Worm (Caenorhabditis elegans) whole organism, L4 larva: ENCODE results near the gene F55H2.5.

ENCODE experiments used
- F26F4.8 ChIP-seq: fragments of 200-800 bp; sonication (Bioruptor generic); conservative IDR thresholded peaks from 2 replicates; pipeline ENCODE4 v1.3.6; 2022; ENCODE audit warnings: missing genetic modification characterization, missing compliant biosample characterization
- R02D3.7 ChIP-seq: fragments of 150-350 bp; sonication (generic microtip); optimal IDR thresholded peaks from 3 replicates; lab custom pipeline; 2014; ENCODE audit warnings: missing biosample characterization, missing genetic modification characterization
- T20F7.1 ChIP-seq: fragments of 200-800 bp; sonication (Bioruptor generic); optimal IDR thresholded peaks from 2 replicates; lab custom pipeline; 2018; ENCODE audit warnings: mild to moderate bottlenecking, missing genetic modification characterization, missing compliant biosample characterization
- Y48G9A.11 ChIP-seq: fragments of 200-800 bp; sonication (Bioruptor generic); IDR thresholded peaks from 2 replicates; pipeline ENCODE4 v1.3.6; 2022; ENCODE audit warnings: missing genetic modification reagents, missing genetic modification characterization, missing compliant biosample characterization
- aha-1 ChIP-seq: fragments of 150-350 bp; peaks from one replicate; lab custom pipeline; 2014; ENCODE audit warnings: missing biosample characterization, missing genetic modification characterization
- aly-2 ChIP-seq: sonication (generic microtip); optimal IDR thresholded peaks from 2 replicates; lab custom pipeline; 2018; ENCODE audit warnings: missing biosample characterization, missing genetic modification characterization
- ama-1 ChIP-seq: fragments of 150-350 bp; optimal IDR thresholded peaks from 2 replicates; lab custom pipeline; 2014; ENCODE audit warnings: inconsistent platforms, mixed read lengths
- attf-4 ChIP-seq: sonication (generic microtip); optimal IDR thresholded peaks from 3 replicates; lab custom pipeline; 2017; ENCODE audit warnings: missing biosample characterization, missing genetic modification characterization
- ceh-20 ChIP-seq: fragments of 200-800 bp; sonication (Bioruptor generic); IDR thresholded peaks from 2 replicates; pipeline ENCODE4 v1.3.6; 2022; ENCODE audit warnings: missing genetic modification reagents, missing genetic modification characterization, missing compliant biosample characterization
- ceh-28 ChIP-seq: fragments of 150-350 bp; optimal IDR thresholded peaks from 2 replicates; lab custom pipeline; 2014; ENCODE audit warnings: missing biosample characterization, missing genetic modification reagents, missing genetic modification characterization
- ceh-44 ChIP-seq: fragments of 200-800 bp; sonication (Bioruptor generic); IDR thresholded peaks from 2 replicates; pipeline ENCODE4 v1.3.6; 2022; ENCODE audit warnings: missing genetic modification reagents, missing genetic modification characterization, missing compliant biosample characterization
- ceh-82 ChIP-seq: sonication (generic microtip); optimal IDR thresholded peaks from 2 replicates; lab custom pipeline; 2017; ENCODE audit warnings: missing biosample characterization, missing genetic modification characterization
- ctbp-1 ChIP-seq: fragments of 200-800 bp; sonication (Bioruptor generic); IDR thresholded peaks from 2 replicates; pipeline ENCODE4 v1.3.6; 2022; ENCODE audit warnings: missing genetic modification reagents, missing genetic modification characterization, missing compliant biosample characterization
- daf-16 ChIP-seq, 3 experiments: sonication (generic microtip); optimal IDR thresholded peaks; 2 replicates each; lab custom pipeline; 2016 to 2017; ENCODE audit warnings: missing genetic modification characterization in 3 of 3, missing genetic modification reagents in 3 of 3, mild to moderate bottlenecking in 2 of 3, missing compliant biosample characterization in 2 of 3, missing biosample characterization in 1 of 3, moderate library complexity in 1 of 3
- daf-19 ChIP-seq: fragments of 200-800 bp; sonication (Bioruptor generic); conservative IDR thresholded peaks from 2 replicates; pipeline ENCODE4 v1.3.6; 2022; ENCODE audit warnings: missing genetic modification characterization, missing compliant biosample characterization
- daf-8 ChIP-seq: fragments of 200-800 bp; sonication (Bioruptor generic); IDR thresholded peaks from 2 replicates; pipeline ENCODE4 v1.3.6; 2022; ENCODE audit warnings: missing genetic modification characterization, missing compliant biosample characterization
- dmd-6 ChIP-seq: fragments of 200-800 bp; sonication (Bioruptor generic); IDR thresholded peaks from 2 replicates; pipeline ENCODE4 v1.3.6; 2022; ENCODE audit warnings: missing genetic modification reagents, missing genetic modification characterization, missing compliant biosample characterization
- dmd-8 ChIP-seq: fragments of 200-800 bp; sonication (Bioruptor generic); IDR thresholded peaks from 2 replicates; pipeline ENCODE4 v1.3.6; 2022; ENCODE audit warnings: missing genetic modification characterization, missing compliant biosample characterization
- dmd-9 ChIP-seq: fragments of 200-800 bp; sonication (Bioruptor generic); IDR thresholded peaks from 2 replicates; pipeline ENCODE4 v1.3.6; 2022; ENCODE audit warnings: missing genetic modification reagents, missing genetic modification characterization, missing compliant biosample characterization
- dpl-1 ChIP-seq: fragments of 150-350 bp; optimal IDR thresholded peaks from 2 replicates; lab custom pipeline; 2014; ENCODE audit warnings: missing biosample characterization, missing genetic modification reagents, missing genetic modification characterization
- duxl-1 ChIP-seq: sonication (generic microtip); optimal IDR thresholded peaks from 2 replicates; lab custom pipeline; 2016; ENCODE audit warnings: mild to moderate bottlenecking, missing genetic modification characterization, moderate library complexity, missing compliant biosample characterization; ENCODE audit not compliant: poor library complexity
- fkh-10 ChIP-seq: fragments of 150-350 bp; optimal IDR thresholded peaks from 2 replicates; lab custom pipeline; 2014; ENCODE audit warnings: missing biosample characterization, missing genetic modification reagents, missing genetic modification characterization
- gei-8 ChIP-seq: fragments of 200-800 bp; sonication (Bioruptor generic); optimal IDR thresholded peaks from 2 replicates; lab custom pipeline; 2018; ENCODE audit warnings: mild to moderate bottlenecking, missing genetic modification characterization, missing compliant biosample characterization
- hif-1 ChIP-seq, 2 experiments: sonication (generic microtip); optimal IDR thresholded peaks; 2 replicates each; lab custom pipeline; 2016 to 2017; ENCODE audit warnings: missing compliant biosample characterization in 2 of 2, missing genetic modification characterization in 2 of 2, missing genetic modification reagents in 2 of 2, missing genotype in 2 of 2, mild to moderate bottlenecking in 1 of 2
- hlh-30 ChIP-seq: sonication (generic microtip); optimal IDR thresholded peaks from 2 replicates; lab custom pipeline; 2017; ENCODE audit warnings: antibody characterized with exemption, mild to moderate bottlenecking, missing genetic modification characterization, missing compliant biosample characterization; ENCODE audit not compliant: insufficient read depth
- hmg-1.1 ChIP-seq: fragments of 200-800 bp; sonication (Bioruptor generic); IDR thresholded peaks from 2 replicates; pipeline ENCODE4 v1.3.6; 2022; ENCODE audit warnings: missing genetic modification reagents, missing genetic modification characterization, missing compliant biosample characterization
- lin-13 ChIP-seq: fragments of 150-350 bp; optimal IDR thresholded peaks from 2 replicates; lab custom pipeline; 2014; ENCODE audit warnings: missing biosample characterization, missing genetic modification reagents, missing genetic modification characterization
- lin-29 ChIP-seq: fragments of 200-800 bp; sonication (Bioruptor generic); IDR thresholded peaks from 2 replicates; pipeline ENCODE4 v1.3.6; 2022; ENCODE audit warnings: missing genetic modification reagents, missing genetic modification characterization, missing compliant biosample characterization
- lin-38 ChIP-seq: fragments of 200-800 bp; sonication (Bioruptor generic); IDR thresholded peaks from 2 replicates; pipeline ENCODE4 v1.3.6; 2022; ENCODE audit warnings: missing genetic modification reagents, missing genetic modification characterization, missing compliant biosample characterization
- lin-39 ChIP-seq: fragments of 150-350 bp; optimal IDR thresholded peaks from 2 replicates; lab custom pipeline; 2014; ENCODE audit warnings: missing biosample characterization, missing genetic modification reagents, missing genetic modification characterization
- madf-5 ChIP-seq, 2 experiments: fragments of 200-800 bp; sonication (Bioruptor generic); IDR thresholded peaks; 2 replicates each; pipeline ENCODE4 v1.3.6; 2022; ENCODE audit warnings: missing compliant biosample characterization in 2 of 2, missing genetic modification characterization in 2 of 2
- madf-9 ChIP-seq: fragments of 200-800 bp; sonication (Bioruptor generic); conservative IDR thresholded peaks from 2 replicates; pipeline ENCODE4 v1.3.6; 2022; ENCODE audit warnings: missing genetic modification reagents, missing genetic modification characterization, missing compliant biosample characterization
- mep-1 ChIP-seq: fragments of 150-350 bp; sonication (generic microtip); optimal IDR thresholded peaks from 3 replicates; lab custom pipeline; 2014; ENCODE audit warnings: missing biosample characterization, missing genetic modification characterization
- nhr-102 ChIP-seq: sonication (generic microtip); optimal IDR thresholded peaks from 2 replicates; lab custom pipeline; 2016; ENCODE audit warnings: mild to moderate bottlenecking, missing genetic modification characterization, moderate library complexity, missing compliant biosample characterization
- nhr-11 ChIP-seq: fragments of 150-350 bp; optimal IDR thresholded peaks from 2 replicates; lab custom pipeline; 2014; ENCODE audit warnings: missing biosample characterization, missing genetic modification characterization
- nhr-111 ChIP-seq: fragments of 200-800 bp; sonication (Bioruptor generic); optimal IDR thresholded peaks from 2 replicates; lab custom pipeline; 2018; ENCODE audit warnings: mild to moderate bottlenecking, missing genetic modification characterization, missing compliant biosample characterization
- nhr-6 ChIP-seq: fragments of 150-350 bp; optimal IDR thresholded peaks from 2 replicates; lab custom pipeline; 2014; ENCODE audit warnings: missing biosample characterization, missing genetic modification characterization
- php-3 ChIP-seq: fragments of 200-800 bp; sonication (Bioruptor generic); IDR thresholded peaks from 2 replicates; pipeline ENCODE4 v1.3.6; 2022; ENCODE audit warnings: missing genetic modification reagents, missing genetic modification characterization, missing compliant biosample characterization
- pqm-1 ChIP-seq: sonication (generic microtip); optimal IDR thresholded peaks from 2 replicates; lab custom pipeline; 2017; ENCODE audit warnings: missing biosample characterization, missing genetic modification characterization
- set-16 ChIP-seq: fragments of 200-800 bp; sonication (Bioruptor generic); IDR thresholded peaks from 2 replicates; pipeline ENCODE4 v1.3.6; 2022; ENCODE audit warnings: missing genetic modification reagents, missing genetic modification characterization, missing compliant biosample characterization
- skn-1 ChIP-seq: fragments of 150-350 bp; optimal IDR thresholded peaks from 2 replicates; lab custom pipeline; 2014; ENCODE audit warnings: missing biosample characterization, missing genetic modification characterization
- snpc-4 ChIP-seq: fragments of 150-350 bp; optimal IDR thresholded peaks from 2 replicates; lab custom pipeline; 2014; ENCODE audit warnings: missing biosample characterization, missing genetic modification characterization
- spr-1 ChIP-seq: sonication (generic microtip); optimal IDR thresholded peaks from 2 replicates; lab custom pipeline; 2016; ENCODE audit warnings: mild to moderate bottlenecking, missing genetic modification characterization, missing compliant biosample characterization
- spr-3 ChIP-seq: fragments of 200-800 bp; sonication (Bioruptor generic); optimal IDR thresholded peaks from 2 replicates; lab custom pipeline; 2018; ENCODE audit warnings: mild to moderate bottlenecking, missing genetic modification characterization, missing compliant biosample characterization
- unc-130 ChIP-seq: sonication (generic microtip); optimal IDR thresholded peaks from 2 replicates; lab custom pipeline; 2016; ENCODE audit warnings: missing genetic modification reagents, missing genetic modification characterization, missing compliant biosample characterization
- unc-39 ChIP-seq: sonication (generic microtip); optimal IDR thresholded peaks from 2 replicates; lab custom pipeline; 2017; ENCODE audit warnings: missing biosample characterization, missing genetic modification characterization
- vab-7 ChIP-seq: fragments of 200-800 bp; sonication (Bioruptor generic); IDR thresholded peaks from 2 replicates; pipeline ENCODE4 v1.3.6; 2022; ENCODE audit warnings: missing genetic modification reagents, missing genetic modification characterization, missing compliant biosample characterization
- zfp-2 ChIP-seq: sonication (generic microtip); optimal IDR thresholded peaks from 2 replicates; lab custom pipeline; 2016; ENCODE audit warnings: mild to moderate bottlenecking, missing genetic modification characterization, missing compliant biosample characterization
- zip-11 ChIP-seq: fragments of 200-800 bp; sonication (Bioruptor generic); IDR thresholded peaks from 2 replicates; pipeline ENCODE4 v1.3.6; 2022; ENCODE audit warnings: missing genetic modification characterization, missing compliant biosample characterization
- ztf-11 ChIP-seq: fragments of 150-350 bp; optimal IDR thresholded peaks from 2 replicates; lab custom pipeline; 2014; ENCODE audit warnings: missing biosample characterization, missing genetic modification characterization
- ztf-7 ChIP-seq: fragments of 150-350 bp; optimal IDR thresholded peaks from 2 replicates; lab custom pipeline; 2014; ENCODE audit warnings: missing biosample characterization, missing genetic modification characterization

The F55H2.5 gene

DNA sequence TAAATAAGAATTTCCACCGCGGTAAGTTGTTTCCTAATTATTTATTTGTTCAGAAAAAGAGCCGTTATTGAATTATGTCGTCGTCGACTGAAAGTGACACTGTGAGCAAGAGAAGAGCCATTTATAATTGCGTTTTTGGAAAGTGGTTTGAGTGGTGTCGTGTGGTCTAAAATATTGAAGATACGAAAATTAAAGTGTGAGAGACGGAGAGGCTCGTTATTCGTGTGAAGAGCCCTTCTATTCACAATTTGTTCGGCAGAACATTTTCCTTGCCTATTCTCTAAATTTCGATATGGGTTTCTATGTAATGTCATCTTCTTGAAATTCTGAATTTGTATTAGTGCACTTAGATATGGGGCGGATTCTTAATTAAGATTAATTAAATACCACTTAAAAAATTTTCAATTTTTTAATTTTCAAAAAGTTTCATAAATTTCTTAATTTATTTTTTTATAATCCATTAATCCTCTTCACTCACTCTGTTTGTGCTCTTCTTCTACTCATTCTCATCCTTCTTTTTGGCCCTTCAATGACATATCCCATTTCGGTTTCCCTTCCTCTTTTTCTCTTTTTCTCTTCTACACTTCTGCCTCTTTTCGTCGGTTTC is 1.4 kb upstream of the F55H2.5 start (continued):
- TF ChIP-seq zip-11 (no peak), R02D3.7 (tag; lab: Kevin White, UChicago) (no peak), spr-1 (no peak), aha-1 (tag; lab: Kevin White, UChicago) (peak; percentile 15), nhr-102 (tag; lab: Kevin White, UChicago) (peak; percentile 57), unc-39 (tag; lab: Kevin White, UChicago) (no peak), lin-38 (peak; percentile 57), zfp-2 (tag; lab: Kevin White, UChicago) (no peak), daf-19 (GFP tag; lab: Robert Waterston, UW) (no peak), lin-13 (GFP tag; lab: Kevin White, UChicago) (peak; percentile 38), spr-3 (GFP tag; lab: Kevin White, UChicago) (no peak), lin-29 (GFP tag; lab: Robert Waterston, UW) (no peak), hmg-1.1 (GFP tag; lab: Robert Waterston, UW) (0 out of 2 replicates have a peak, but pooled peaks have one; percentile 11), nhr-11 (tag; lab: Kevin White, UChicago) (no peak), ctbp-1 (peak; percentile 55), hlh-30 (tag; lab: Kevin White, UChicago) (no peak), ceh-44 (GFP tag; lab: Robert Waterston, UW) (no peak), madf-9 (GFP tag; lab: Robert Waterston, UW) (no peak), duxl-1 (tag; lab: Kevin White, UChicago) (no peak), fkh-10 (GFP tag; lab: Kevin White, UChicago) (no peak), nhr-111 (GFP tag; lab: Kevin White, UChicago) (peak; percentile 23), unc-130 (GFP tag; lab: Kevin White, UChicago) (no peak), hif-1 (tag; optimal IDR thresholded peaks at IDR 0.05; lab: Kevin White, UChicago) (no peak), ztf-7 (tag; lab: Kevin White, UChicago) (no peak), dmd-8 (no peak), ceh-28 (no peak), ceh-20 (GFP tag; lab: Robert Waterston, UW) (no peak), mep-1 (tag; lab: Kevin White, UChicago) (peak; percentile 42), Y48G9A.11 (0 out of 2 replicates have a peak, but pooled peaks have one; percentile 24), ztf-11 (tag; lab: Kevin White, UChicago) (no peak), gei-8 (GFP tag; lab: Kevin White, UChicago) (no peak), ama-1 (lab: Kevin White, UChicago) (peak; percentile 92), vab-7 (GFP tag; lab: Robert Waterston, UW) (no peak), set-16 (GFP tag; lab: Robert Waterston, UW) (no peak), snpc-4 (tag; lab: Kevin White, UChicago) (no peak), daf-8 (GFP tag; lab: Robert Waterston, UW) (no peak), T20F7.1 (GFP tag; lab: Kevin White, UChicago) (peak; percentile 55), ceh-82 (tag; lab: Kevin White, UChicago) (no peak), F26F4.8 (GFP tag; lab: Robert Waterston, UW) (no peak), dmd-9 (GFP tag; lab: Robert Waterston, UW) (0 out of 2 replicates have a peak, but pooled peaks have one; percentile 10), dpl-1 (GFP tag; lab: Kevin White, UChicago) (no peak), skn-1 (tag; lab: Kevin White, UChicago) (no peak), lin-39 (tag; lab: Kevin White, UChicago) (no peak), nhr-6 (tag; lab: Kevin White, UChicago) (peak; percentile 30), madf-5 (GFP tag; IDR thresholded peaks at IDR 0.05; lab: Robert Waterston, UW) (0 out of 4 replicates have a peak, but pooled peaks of 1 of the 2 experiments have one; percentile 17), pqm-1 (no peak), dmd-6 (GFP tag; lab: Robert Waterston, UW) (0 out of 2 replicates have a peak, but pooled peaks have one; percentile 6), attf-4 (tag; lab: Kevin White, UChicago) (no peak), aly-2 (tag; lab: Kevin White, UChicago) (no peak), php-3 (GFP tag; lab: Robert Waterston, UW) (no peak), daf-16 (GFP tag; optimal IDR thresholded peaks at IDR 0.05; lab: Kevin White, UChicago) (no peak), daf-16 (tag; optimal IDR thresholded peaks at IDR 0.05; lab: Kevin White, UChicago) (no peak)
